Fruit fly (Drosophila melanogaster) whole organism, pupa: ENCODE data around the gene RAF2.

Experiments
- CG14655 ChIP-seq: fragments of 200-800 bp; sonication (Bioruptor generic); optimal IDR thresholded peaks from 3 replicates; lab custom pipeline; 2017; ENCODE audit warnings: mild to moderate bottlenecking, missing biosample characterization, missing genetic modification reagents, missing genetic modification characterization
- CG34367 ChIP-seq: fragments of 200-800 bp; sonication (Bioruptor generic); optimal IDR thresholded peaks from 2 replicates; lab custom pipeline; 2018; ENCODE audit warnings: missing biosample characterization, mild to moderate bottlenecking, missing genetic modification characterization
- CG8159 ChIP-seq: fragments of 200-800 bp; sonication (Bioruptor generic); optimal IDR thresholded peaks from 3 replicates; lab custom pipeline; 2018; ENCODE audit warnings: missing biosample characterization, mild to moderate bottlenecking, missing genetic modification characterization, moderate library complexity
- CG8301 ChIP-seq: fragments of 200-800 bp; sonication (Bioruptor generic); optimal IDR thresholded peaks from 2 replicates; lab custom pipeline; 2018; ENCODE audit warnings: missing biosample characterization, mild to moderate bottlenecking, missing genetic modification characterization
- EcR ChIP-seq: fragments of 200-800 bp; sonication (Bioruptor generic); optimal IDR thresholded peaks from 3 replicates; lab custom pipeline; 2019; ENCODE audit warnings: missing biosample characterization, missing genetic modification characterization, mild to moderate bottlenecking, moderate library complexity, missing genetic modification reagents
- Ets98B ChIP-seq: fragments of 200-800 bp; sonication (Bioruptor generic); IDR thresholded peaks from 2 replicates; pipeline ENCODE4 v1.3.6; 2022; ENCODE audit warnings: missing biosample characterization, missing genetic modification characterization
- Snoo ChIP-seq: fragments of 200-800 bp; sonication (Bioruptor generic); optimal IDR thresholded peaks from 3 replicates; lab custom pipeline; 2017; ENCODE audit warnings: missing biosample characterization, mild to moderate bottlenecking, missing genetic modification characterization, inconsistent platforms
- fd96Ca ChIP-seq: fragments of 200-800 bp; sonication (Bioruptor generic); IDR thresholded peaks from 3 replicates; pipeline ENCODE4 v1.3.6; 2022; ENCODE audit warnings: missing biosample characterization, missing genetic modification characterization

DNA sequence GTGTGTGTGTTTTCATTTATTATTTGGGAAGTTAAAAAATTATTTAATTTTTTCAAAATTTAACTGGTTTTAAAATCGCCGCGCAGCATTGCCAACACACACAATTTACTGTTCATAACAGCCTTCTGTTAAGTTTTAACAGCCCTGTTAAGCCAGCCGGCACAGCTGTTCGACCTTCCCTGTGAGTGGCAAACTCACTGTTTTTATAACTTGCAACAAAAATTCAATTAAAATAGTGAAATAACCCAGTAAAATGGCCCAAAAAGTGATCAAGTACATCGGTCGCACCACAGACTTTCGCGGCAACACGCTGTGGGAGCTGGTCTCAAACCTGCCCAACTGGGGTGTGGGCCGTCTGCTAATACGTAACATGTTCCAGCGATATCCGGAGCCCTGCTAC, 38.2 kb upstream of the RAF2 start, which contains the start of gene mRpS34:
- TF ChIP-seq EcR (GFP tag; lab: Kevin White, UChicago) (no peak), CG8159 (tag; lab: Kevin White, UChicago) (no peak), Ets98B (GFP tag; lab: Robert Waterston, UW) (no peak), CG8301 (no peak), fd96Ca (GFP tag; lab: Robert Waterston, UW) (no peak), CG34367 (tag; lab: Kevin White, UChicago) (no peak), Snoo (no peak), CG14655 (GFP tag; lab: Kevin White, UChicago) (no peak)
